Fruit fly (Drosophila melanogaster) whole organism: Measurements from ENCODE around the gene pHCl-2.
A peak's percentile ranks its signal among the peaks of the same experiment; 100 is the strongest.

Source experiments
- CG8478 ChIP-seq: fragments of >200 bp; optimal IDR thresholded peaks from 2 replicates; lab custom pipeline; 2018; ENCODE audit warnings: inconsistent platforms
- pan ChIP-seq: fragments of >200 bp; optimal IDR thresholded peaks from 2 replicates; lab custom pipeline; 2017

dm6 chr3R:31346657-31347056 lies 41.5 kb upstream of the pHCl-2 start:
- TF ChIP-seq CG8478 (lab: Kevin White, UChicago) (no peak), pan (peak; percentile 53)
